Worm (Caenorhabditis elegans): Measurements from ENCODE around the gene K09A9.8.

Gene K09A9.8

DNA sequence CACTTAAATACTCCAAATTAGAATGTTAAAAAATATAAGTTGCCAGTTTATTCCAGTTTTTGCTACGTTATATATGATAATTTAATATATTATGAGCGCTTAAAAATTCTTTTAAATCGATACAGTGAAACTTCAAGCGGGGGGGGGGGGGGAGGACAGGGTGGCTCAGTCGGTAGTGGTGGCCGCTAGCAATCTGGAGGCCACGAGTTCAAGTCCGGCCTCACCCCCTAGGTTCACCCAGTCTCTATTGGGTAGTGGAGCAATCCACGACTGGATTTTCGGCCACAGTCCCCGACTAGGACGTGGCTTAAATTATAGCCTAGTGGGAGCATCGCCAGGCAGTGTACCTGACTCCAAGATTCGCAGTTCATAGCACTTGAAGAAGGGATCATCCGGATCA, 24.0 kb upstream of the K09A9.8 start:
- TF ChIP-seq daf-12 (tag; optimal IDR thresholded peaks at IDR 0.05): no peak
- no peak for TF ChIP-seq elt-3 (tag; optimal IDR thresholded peaks at IDR 0.05)

DNA sequence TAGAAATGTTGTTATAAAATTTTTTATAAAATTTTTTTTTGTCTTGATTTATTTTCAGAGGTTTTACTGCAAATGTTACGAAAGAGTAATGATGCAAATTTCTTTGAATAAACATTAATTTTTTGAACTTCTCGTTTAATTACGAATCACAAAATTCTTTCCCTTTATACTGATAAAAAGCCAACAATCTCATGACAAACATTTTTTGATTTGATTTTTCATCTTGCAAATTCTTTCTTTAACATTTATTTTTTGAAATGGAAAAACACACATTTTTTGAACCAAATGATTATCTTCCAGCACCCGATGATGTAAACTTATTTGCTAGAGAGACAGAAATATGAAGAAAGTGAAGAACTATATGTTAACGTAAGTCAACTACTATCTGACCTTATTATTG, 23.2 kb upstream of the K09A9.8 start, which contains the start of gene K09E9.1:
K09E9.1 (plus strand) TSS at position 301 of the 400 bp plus-strand sequence.
- TF ChIP-seq ZK546.5 (tag; optimal IDR thresholded peaks at IDR 0.05) (no peak), elt-2 (tag; optimal IDR thresholded peaks at IDR 0.05) (peak; percentile 18)

DNA sequence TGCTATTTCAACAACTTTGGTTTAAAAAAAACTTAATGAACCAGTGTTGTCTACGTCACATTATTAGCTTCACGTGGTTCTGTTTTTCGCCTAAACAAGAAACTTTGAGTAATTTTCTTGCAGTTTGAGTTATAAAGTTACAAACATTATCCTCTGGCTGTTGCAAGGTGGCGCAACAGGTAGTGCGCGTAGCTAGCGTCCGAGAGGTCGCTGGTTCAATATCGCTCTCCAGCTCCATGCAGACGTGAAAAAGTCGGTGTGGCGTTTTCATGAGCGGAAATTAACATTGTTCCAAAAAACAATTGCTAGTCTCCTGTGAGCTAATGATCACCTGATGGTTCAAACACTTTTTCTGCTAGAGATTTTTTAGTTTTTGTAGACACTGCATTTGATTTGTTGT, 22.3 kb upstream of the K09A9.8 start:
- TF ChIP-seq egl-5 (tag; optimal IDR thresholded peaks at IDR 0.05): no peak
- TF ChIP-seq nfya-1 (tag; optimal IDR thresholded peaks at IDR 0.05; ENCODE audit: insufficient read depth): peak; percentile 2
- TF ChIP-seq pqm-1 (tag; optimal IDR thresholded peaks at IDR 0.05): no peak
- peak; percentile 19 for TF ChIP-seq nhr-43 (tag; optimal IDR thresholded peaks at IDR 0.05; ENCODE audit: poor library complexity, severe bottlenecking)
- peak; percentile 16 for TF ChIP-seq lsy-12 (tag; optimal IDR thresholded peaks at IDR 0.05)
- TF ChIP-seq elt-2 (tag; optimal IDR thresholded peaks at IDR 0.05): peak; percentile 26

DNA sequence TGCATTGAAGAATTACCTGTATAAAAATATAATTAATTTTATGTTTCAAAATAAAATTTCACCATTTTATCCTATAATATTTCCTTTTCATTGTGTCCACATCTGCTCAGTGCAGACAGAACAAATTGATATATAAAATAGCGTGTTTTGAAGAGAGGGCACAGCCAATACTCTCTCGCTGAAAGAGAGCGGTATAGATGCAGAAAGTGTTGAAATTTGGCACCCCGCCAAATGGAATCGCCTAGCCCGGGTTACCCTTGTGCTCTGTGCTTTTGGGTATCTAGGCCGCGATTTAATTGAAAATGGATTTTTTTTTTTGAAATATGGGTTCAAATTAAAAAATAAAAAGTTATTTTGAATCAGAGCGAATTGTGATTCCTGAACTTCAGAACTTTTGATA, 20.2 kb upstream of the K09A9.8 start:
- TF ChIP-seq unc-62 (GFP tag; optimal IDR thresholded peaks at IDR 0.05) (no peak), unc-39 (tag; optimal IDR thresholded peaks at IDR 0.05) (no peak), lin-39 (tag; optimal IDR thresholded peaks at IDR 0.05) (peak; percentile 58), ZK546.5 (tag; optimal IDR thresholded peaks at IDR 0.05) (no peak), hmg-11 (tag; optimal IDR thresholded peaks at IDR 0.05) (no peak), nhr-25 (tag; optimal IDR thresholded peaks at IDR 0.05) (no peak), nfya-1 (tag; optimal IDR thresholded peaks at IDR 0.05; ENCODE audit: insufficient read depth) (peak; percentile 38), ceh-16 (tag; optimal IDR thresholded peaks at IDR 0.05) (no peak), eor-1 (tag; optimal IDR thresholded peaks at IDR 0.05) (no peak), fkh-10 (GFP tag; optimal IDR thresholded peaks at IDR 0.05) (no peak), ceh-9 (tag; optimal IDR thresholded peaks at IDR 0.05) (no peak), pqm-1 (tag; optimal IDR thresholded peaks at IDR 0.05) (no peak), tbx-2 (tag; optimal IDR thresholded peaks at IDR 0.05) (no peak), pha-4 (tag; optimal IDR thresholded peaks at IDR 0.05) (peak; percentile 54), elt-3 (tag; optimal IDR thresholded peaks at IDR 0.05) (no peak), elt-2 (tag; optimal IDR thresholded peaks at IDR 0.05) (peak; percentile 9), aly-2 (tag; optimal IDR thresholded peaks at IDR 0.05) (no peak), elt-1 (tag; optimal IDR thresholded peaks at IDR 0.05) (no peak), nhr-12 (tag; optimal IDR thresholded peaks at IDR 0.05) (no peak), lsy-12 (tag; optimal IDR thresholded peaks at IDR 0.05) (no peak), jun-1 (tag; optimal IDR thresholded peaks at IDR 0.05) (no peak), nhr-67 (tag; optimal IDR thresholded peaks at IDR 0.05) (no peak), nhr-43 (tag; optimal IDR thresholded peaks at IDR 0.05; ENCODE audit: poor library complexity, severe bottlenecking) (no peak), ceh-28 (tag; optimal IDR thresholded peaks at IDR 0.05) (no peak), ztf-11 (tag; optimal IDR thresholded peaks at IDR 0.05) (no peak), fos-1 (tag; optimal IDR thresholded peaks at IDR 0.05) (no peak), mml-1 (tag; optimal IDR thresholded peaks at IDR 0.05) (no peak), egl-27 (tag; optimal IDR thresholded peaks at IDR 0.05) (no peak), nhr-11 (tag; optimal IDR thresholded peaks at IDR 0.05) (no peak), nhr-77 (tag; optimal IDR thresholded peaks at IDR 0.05) (no peak), daf-12 (tag; optimal IDR thresholded peaks at IDR 0.05) (no peak), zag-1 (tag; optimal IDR thresholded peaks at IDR 0.05) (no peak), R02D3.7 (tag; optimal IDR thresholded peaks at IDR 0.05) (no peak), egl-5 (tag; optimal IDR thresholded peaks at IDR 0.05) (no peak)

DNA sequence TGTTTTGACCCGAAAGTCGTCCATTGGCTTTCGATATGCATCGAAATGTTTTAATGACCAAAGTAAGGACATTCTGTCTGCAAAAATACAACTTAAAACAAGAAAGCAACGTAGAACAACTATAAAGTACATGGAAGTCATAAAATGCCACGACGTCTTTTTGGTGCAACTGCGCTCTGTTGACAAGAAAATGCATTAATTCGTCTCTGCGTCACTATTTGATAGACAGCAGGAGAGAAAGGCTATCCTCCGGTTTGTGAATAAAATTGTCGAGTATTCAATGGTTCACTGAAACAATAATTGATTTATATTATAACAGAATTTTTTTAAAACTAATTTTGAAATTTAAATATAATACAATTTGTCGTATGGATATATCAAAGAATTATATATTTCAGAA, 19.5 kb upstream of the K09A9.8 start, which contains the start of gene ergi-3:
ergi-3 (minus strand) TSS at position 311 of the 400 bp plus-strand sequence.
- TF ChIP-seq lin-15B (tag; optimal IDR thresholded peaks at IDR 0.05) (peak; percentile 78), egl-5 (tag; optimal IDR thresholded peaks at IDR 0.05) (peak; percentile 77), pha-4 (tag; optimal IDR thresholded peaks at IDR 0.05) (peak; percentile 82), daf-12 (tag; optimal IDR thresholded peaks at IDR 0.05) (no peak), fkh-2 (tag; optimal IDR thresholded peaks at IDR 0.05) (no peak), elt-3 (tag; optimal IDR thresholded peaks at IDR 0.05) (peak in 1 of 3 experiments; percentile 47), nfya-1 (tag; optimal IDR thresholded peaks at IDR 0.05; ENCODE audit: insufficient read depth) (peak; percentile 77), snpc-4 (tag; optimal IDR thresholded peaks at IDR 0.05) (peak; percentile 68), ceh-9 (tag; optimal IDR thresholded peaks at IDR 0.05) (no peak), jun-1 (tag; optimal IDR thresholded peaks at IDR 0.05) (peak; percentile 50), sea-2 (GFP tag; optimal IDR thresholded peaks at IDR 0.05) (no peak), nhr-25 (tag; optimal IDR thresholded peaks at IDR 0.05) (peak; percentile 75), mml-1 (tag; optimal IDR thresholded peaks at IDR 0.05) (no peak), elt-2 (tag; optimal IDR thresholded peaks at IDR 0.05) (peak; percentile 45), nhr-23 (tag; optimal IDR thresholded peaks at IDR 0.05) (peak; percentile 60), lin-39 (tag; optimal IDR thresholded peaks at IDR 0.05) (peak; percentile 88)
